Fruit fly (Drosophila melanogaster): ENCODE measurements around the gene Spp.

The Spp gene

DNA sequence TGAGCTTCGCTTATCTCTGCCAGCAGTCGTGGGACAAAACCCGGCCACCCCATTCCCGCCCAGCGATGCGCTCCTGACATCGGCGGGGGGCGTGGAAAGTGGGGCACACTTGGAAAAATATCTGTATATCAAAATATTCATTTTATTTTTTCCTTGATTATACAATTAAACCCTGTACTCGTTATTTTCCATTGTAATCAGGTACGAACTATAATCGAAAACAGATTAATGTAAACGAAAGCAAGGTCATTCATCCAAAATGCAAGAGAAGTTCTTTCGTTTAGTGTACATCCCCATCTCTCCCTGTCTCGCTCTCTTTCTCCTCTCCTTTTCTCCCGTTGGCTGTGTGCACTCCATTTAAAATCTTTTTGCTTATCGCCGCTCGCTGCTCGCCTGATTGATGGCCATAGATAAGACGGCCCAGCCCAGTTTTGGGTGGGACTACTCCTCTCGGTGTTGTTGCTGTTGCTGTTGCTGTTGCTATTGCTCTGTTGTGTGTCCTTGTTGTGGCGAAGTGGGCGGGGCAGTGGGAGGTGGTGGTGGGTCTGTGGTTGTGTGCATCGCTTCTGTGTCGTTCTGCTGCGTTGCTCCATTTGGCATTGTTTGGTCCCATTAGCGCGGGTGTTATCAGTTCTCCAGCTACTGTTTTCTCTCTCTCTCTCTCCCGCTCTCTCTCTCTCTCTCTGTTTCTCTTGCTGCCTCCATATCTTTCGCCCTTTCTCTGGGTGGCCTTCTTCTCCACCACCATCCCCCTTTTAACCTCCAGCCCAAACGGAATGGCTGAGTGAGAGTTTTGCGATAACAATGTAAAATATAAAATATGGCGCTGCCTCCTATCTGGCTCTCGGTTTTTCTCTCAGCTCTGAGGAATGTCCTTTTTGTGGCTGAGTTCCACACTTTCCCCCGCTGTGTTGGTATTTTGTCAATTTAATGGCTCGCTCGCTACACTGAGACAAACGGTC is 28.1 kb downstream of the Spp start (continued):
- TF ChIP-seq CG11762 (GFP tag; optimal IDR thresholded peaks at IDR 0.05; ENCODE audit: insufficient read depth) (peak; percentile 63), CG15336 (GFP tag; IDR thresholded peaks at IDR 0.05) (peak; percentile 67), Ets21C (GFP tag; optimal IDR thresholded peaks at IDR 0.05) (peak; percentile 86), Sox14 (GFP tag; optimal IDR thresholded peaks at IDR 0.05) (peak; percentile 82), CG16779 (tag; optimal IDR thresholded peaks at IDR 0.05) (peak; percentile 15), CG3919 (GFP tag; optimal IDR thresholded peaks at IDR 0.05) (peak; percentile 81), Eip75B (GFP tag; optimal IDR thresholded peaks at IDR 0.05) (peak; percentile 84), Hr38 (GFP tag; optimal IDR thresholded peaks at IDR 0.05) (no peak), CG6854 (GFP tag; optimal IDR thresholded peaks at IDR 0.05) (no peak), CG11902 (GFP tag; optimal IDR thresholded peaks at IDR 0.05) (peak; percentile 78), CG8632 (GFP tag; optimal IDR thresholded peaks at IDR 0.05) (peak; percentile 66), Hr4 (GFP tag; optimal IDR thresholded peaks at IDR 0.05) (peak; percentile 62), Eip93F (GFP tag; optimal IDR thresholded peaks at IDR 0.05) (no peak), net (GFP tag; optimal IDR thresholded peaks at IDR 0.05) (peak; percentile 74), CG8119 (GFP tag; IDR thresholded peaks at IDR 0.05) (peak; percentile 80), dac (GFP tag; optimal IDR thresholded peaks at IDR 0.05) (peak; percentile 38), CG1621 (tag; optimal IDR thresholded peaks at IDR 0.05) (peak; percentile 76), ss (GFP tag; optimal IDR thresholded peaks at IDR 0.05) (peak; percentile 14 to 59), salr (GFP tag; optimal IDR thresholded peaks at IDR 0.05) (peak; percentile 31 to 57), lz (GFP tag; optimal IDR thresholded peaks at IDR 0.05) (peak; percentile 73), Gug (GFP tag; IDR thresholded peaks at IDR 0.05) (peak; percentile 70)

DNA sequence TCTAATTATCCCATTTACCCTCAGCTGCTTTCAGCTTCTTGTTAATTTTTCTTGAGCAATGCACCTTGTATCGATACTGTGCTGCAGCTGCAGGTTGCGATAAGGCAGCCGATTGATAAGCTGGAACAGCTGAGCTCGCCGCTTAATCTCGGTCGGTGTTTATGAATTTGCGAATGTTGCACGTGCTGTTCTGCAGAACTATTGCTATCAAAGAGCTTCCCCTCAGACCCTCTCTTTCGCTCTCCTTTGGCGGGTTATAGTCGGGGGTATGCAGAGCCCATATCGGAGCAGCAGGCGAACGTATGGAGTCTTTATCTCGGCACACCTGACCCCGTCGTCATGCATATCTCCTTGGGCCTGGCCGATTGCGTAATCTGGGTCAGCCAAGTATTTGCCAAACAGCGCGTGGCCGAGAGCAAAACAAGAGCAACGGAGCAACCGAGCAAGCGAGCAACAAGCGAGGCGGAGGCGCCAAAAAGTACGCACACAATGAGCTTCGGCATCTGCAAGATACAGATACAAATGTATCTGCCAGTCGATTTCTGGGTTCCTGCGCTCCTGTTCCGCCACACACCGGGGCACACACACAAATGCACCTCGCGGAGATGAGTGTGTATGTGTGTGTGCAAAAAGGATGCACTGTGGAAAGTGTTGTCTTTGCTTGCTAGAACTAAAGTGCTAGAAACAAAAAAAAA is 30.2 kb downstream of the Spp start:
- TF ChIP-seq svp (GFP tag) (peak; percentile 87), CG8632 (GFP tag; optimal IDR thresholded peaks at IDR 0.05) (no peak), Eip78C (GFP tag) (peak; percentile 34), vri (GFP tag; optimal IDR thresholded peaks at IDR 0.05) (peak; percentile 61), CG3919 (GFP tag; optimal IDR thresholded peaks at IDR 0.05) (no peak)

DNA sequence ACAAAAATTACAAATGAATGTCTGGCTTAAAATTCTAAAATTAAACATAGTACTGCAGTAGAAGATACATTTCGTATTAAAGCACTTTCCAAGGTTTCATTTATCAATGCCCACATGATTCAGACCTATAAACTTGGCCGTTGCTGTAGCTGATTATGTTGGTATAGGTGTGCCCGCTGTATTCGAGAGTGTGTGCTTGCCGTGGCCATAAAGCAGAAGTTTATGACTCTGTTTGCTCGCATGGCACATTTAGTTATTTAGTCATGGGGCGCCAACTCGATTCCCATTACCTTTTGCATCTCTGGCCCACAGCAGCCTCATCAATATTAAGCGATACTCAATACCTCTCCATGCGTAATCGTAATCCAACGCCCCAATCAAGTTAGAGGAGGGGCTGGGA is 31.4 kb downstream of the Spp start:
- no peak for TF ChIP-seq salr (GFP tag; optimal IDR thresholded peaks at IDR 0.05)
- peak; percentile 68 for TF ChIP-seq Eip78C (GFP tag)

DNA sequence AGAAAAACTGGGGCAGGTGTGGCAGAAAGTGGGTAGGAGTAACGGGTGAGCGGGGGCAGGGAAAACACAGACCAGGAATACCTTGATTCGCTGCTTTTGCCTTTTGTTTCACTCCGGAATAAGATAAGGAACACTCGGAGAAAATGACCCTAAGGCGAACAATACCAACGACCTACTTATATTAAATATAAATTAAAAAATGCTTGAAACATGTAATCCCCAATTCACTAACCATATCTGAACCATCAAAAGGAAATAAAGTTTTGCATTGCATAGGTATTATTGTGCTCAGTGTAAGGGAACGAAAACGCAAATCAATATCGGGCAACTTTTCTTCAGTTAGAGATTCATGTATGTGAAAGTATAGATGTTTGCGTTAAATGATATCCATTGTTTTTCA is 32.4 kb downstream of the Spp start:
- TF ChIP-seq CG6854 (GFP tag; optimal IDR thresholded peaks at IDR 0.05) (no peak), fd85E (GFP tag; optimal IDR thresholded peaks at IDR 0.05) (no peak), vri (GFP tag; optimal IDR thresholded peaks at IDR 0.05) (peak; percentile 58), Hr4 (GFP tag; optimal IDR thresholded peaks at IDR 0.05) (peak; percentile 28), CG1621 (tag; optimal IDR thresholded peaks at IDR 0.05) (peak; percentile 33), CG15336 (GFP tag; IDR thresholded peaks at IDR 0.05) (no peak; the same call in 1 of the 2 replicates), Sox14 (GFP tag; optimal IDR thresholded peaks at IDR 0.05) (peak; percentile 67), CG10631 (GFP tag; optimal IDR thresholded peaks at IDR 0.05) (peak; percentile 60), cyc (GFP tag; optimal IDR thresholded peaks at IDR 0.05) (peak; percentile 75), CG3032 (tag; optimal IDR thresholded peaks at IDR 0.05) (peak; percentile 3), fkh (GFP tag; optimal IDR thresholded peaks at IDR 0.05) (no peak), ss (GFP tag; optimal IDR thresholded peaks at IDR 0.05) (peak in 1 of 2 experiments; percentile 30), Lpt (GFP tag; optimal IDR thresholded peaks at IDR 0.05) (no peak), salr (GFP tag; optimal IDR thresholded peaks at IDR 0.05) (peak in 1 of 2 experiments; percentile 30), CG31627 (GFP tag; optimal IDR thresholded peaks at IDR 0.05) (peak; percentile 83), Eip78C (GFP tag) (peak; percentile 94), Hr38 (GFP tag; optimal IDR thresholded peaks at IDR 0.05) (no peak), CG6808 (GFP tag; optimal IDR thresholded peaks at IDR 0.05) (peak; percentile 8), CG8632 (GFP tag; optimal IDR thresholded peaks at IDR 0.05) (peak; percentile 57), CG32006 (GFP tag; optimal IDR thresholded peaks at IDR 0.05) (peak; percentile 39), topi (GFP tag; optimal IDR thresholded peaks at IDR 0.05) (peak; percentile 85), Ets21C (GFP tag; optimal IDR thresholded peaks at IDR 0.05) (no peak), CG34406 (GFP tag; optimal IDR thresholded peaks at IDR 0.05) (peak; percentile 74), CG11902 (GFP tag; optimal IDR thresholded peaks at IDR 0.05) (peak; percentile 59), CG11762 (GFP tag; optimal IDR thresholded peaks at IDR 0.05; ENCODE audit: insufficient read depth) (peak; percentile 11), CG8119 (GFP tag; IDR thresholded peaks at IDR 0.05) (peak; percentile 37; the same call in 1 of the 3 replicates), Sox102F (GFP tag; optimal IDR thresholded peaks at IDR 0.05) (peak; percentile 88), acj6 (GFP tag; optimal IDR thresholded peaks at IDR 0.05) (peak; percentile 84), CG4318 (GFP tag; optimal IDR thresholded peaks at IDR 0.05) (no peak), Hr39 (GFP tag; optimal IDR thresholded peaks at IDR 0.05) (peak; percentile 79), pdm3 (GFP tag; optimal IDR thresholded peaks at IDR 0.05) (peak; percentile 78), svp (GFP tag) (peak; percentile 89)

All from whole organism, prepupa.